Fruit fly (Drosophila melanogaster): Measurements from ENCODE around the gene CG7299.
A peak's percentile ranks its signal among the peaks of the same experiment; 100 is the strongest.

CG7299 gene

dm6 chr2L:10703281-10703680, 19.1 kb upstream of the CG7299 start, which contains the start of gene CG6415 (continued):
- TF ChIP-seq CG30020 (tag; optimal IDR thresholded peaks at IDR 0.05), result no peak
- peak; percentile 80 for TF ChIP-seq dysf (GFP tag; IDR thresholded peaks at IDR 0.05)
- 0 out of 2 replicates have a peak, but pooled peaks have one; percentile 45 for TF ChIP-seq ap (GFP tag; IDR thresholded peaks at IDR 0.05)
- peak; percentile 32 for TF ChIP-seq Spps (tag; optimal IDR thresholded peaks at IDR 0.05)
- TF ChIP-seq dmrt11E (tag; optimal IDR thresholded peaks at IDR 0.05), result peak; percentile 80
- TF ChIP-seq Jarid2 (GFP tag; optimal IDR thresholded peaks at IDR 0.05), result peak; percentile 23
- TF ChIP-seq Sin3A (optimal IDR thresholded peaks at IDR 0.05), result no peak
- peak; percentile 36 for TF ChIP-seq tup (GFP tag; optimal IDR thresholded peaks at IDR 0.05)
- TF ChIP-seq BEAF-32 (GFP tag; optimal IDR thresholded peaks at IDR 0.05), result no peak
- TF ChIP-seq Ptx1 (GFP tag; IDR thresholded peaks at IDR 0.05), result peak; percentile 71
- TF ChIP-seq CG17829 (tag; optimal IDR thresholded peaks at IDR 0.05), result peak; percentile 80
- TF ChIP-seq Dek (tag; optimal IDR thresholded peaks at IDR 0.05), result peak; percentile 58
- TF ChIP-seq CG13123 (GFP tag; optimal IDR thresholded peaks at IDR 0.05), result peak; percentile 8
- TF ChIP-seq CG3281 (GFP tag; optimal IDR thresholded peaks at IDR 0.05), result peak; percentile 76
- peak; percentile 50 for TF ChIP-seq CG13296 (GFP tag; optimal IDR thresholded peaks at IDR 0.05)
- TF ChIP-seq hth (optimal IDR thresholded peaks at IDR 0.05), result no peak
- TF ChIP-seq CG10321 (GFP tag; IDR thresholded peaks at IDR 0.05), result 0 out of 2 replicates have a peak, but pooled peaks have one; percentile 17
- TF ChIP-seq rib (GFP tag; IDR thresholded peaks at IDR 0.05), result no peak
- TF ChIP-seq CG31441 (GFP tag; IDR thresholded peaks at IDR 0.05), result peak; percentile 76
- TF ChIP-seq CrebB (tag; optimal IDR thresholded peaks at IDR 0.05), result peak; percentile 42
- TF ChIP-seq CG4360 (GFP tag; IDR thresholded peaks at IDR 0.05), result 0 out of 2 replicates have a peak, but pooled peaks have one; percentile 36
- 0 out of 2 replicates have a peak, but pooled peaks have one; percentile 50 for TF ChIP-seq sens-2 (GFP tag; IDR thresholded peaks at IDR 0.05)
- peak; percentile 43 for TF ChIP-seq CG13894 (tag; optimal IDR thresholded peaks at IDR 0.05)
- peak; percentile 39; the same call in 1 of the 2 replicates for TF ChIP-seq NFAT (GFP tag; IDR thresholded peaks at IDR 0.05)
- TF ChIP-seq cad (GFP tag; optimal IDR thresholded peaks at IDR 0.05), result no peak
- peak; percentile 86 for TF ChIP-seq slbo (GFP tag; IDR thresholded peaks at IDR 0.05)
- TF ChIP-seq Trl (optimal IDR thresholded peaks at IDR 0.05), result no peak
- peak; percentile 47 for TF ChIP-seq Trl (GFP tag; optimal IDR thresholded peaks at IDR 0.05)
- TF ChIP-seq CG11085 (GFP tag; IDR thresholded peaks at IDR 0.05), result peak; percentile 72
- peak; percentile 63 for TF ChIP-seq cwo (GFP tag; optimal IDR thresholded peaks at IDR 0.05)
- no peak for TF ChIP-seq CG3838 (GFP tag; optimal IDR thresholded peaks at IDR 0.05)
- no peak for TF ChIP-seq amos (GFP tag; IDR thresholded peaks at IDR 0.05; ENCODE audit: partially characterized antibody)
- peak; percentile 11 for TF ChIP-seq sima (GFP tag; optimal IDR thresholded peaks at IDR 0.05)
- TF ChIP-seq jigr1 (GFP tag; IDR thresholded peaks at IDR 0.05), result no peak
- TF ChIP-seq CG7963 (GFP tag; IDR thresholded peaks at IDR 0.05; ENCODE audit: partially characterized antibody), result no peak
- TF ChIP-seq ato (GFP tag; IDR thresholded peaks at IDR 0.05; ENCODE audit: partially characterized antibody), result no peak
- peak; percentile 70 for TF ChIP-seq CG11247 (GFP tag; IDR thresholded peaks at IDR 0.05)
- TF ChIP-seq odd (GFP tag; optimal IDR thresholded peaks at IDR 0.05), result peak; percentile 30
- TF ChIP-seq CG12236 (GFP tag; optimal IDR thresholded peaks at IDR 0.05), result peak; percentile 32
- peak; percentile 31 for TF ChIP-seq CG6654 (GFP tag; optimal IDR thresholded peaks at IDR 0.05)
- TF ChIP-seq Sox100B (GFP tag; optimal IDR thresholded peaks at IDR 0.05), result peak; percentile 68
- TF ChIP-seq CG16813 (GFP tag; IDR thresholded peaks at IDR 0.05; ENCODE audit: partially characterized antibody), result no peak
- TF ChIP-seq CG4730 (GFP tag; IDR thresholded peaks at IDR 0.05), result peak; percentile 54
- TF ChIP-seq CG16815 (GFP tag; optimal IDR thresholded peaks at IDR 0.05), result peak; percentile 31
- 0 out of 2 replicates have a peak, but pooled peaks have one; percentile 21 for TF ChIP-seq peb (GFP tag; IDR thresholded peaks at IDR 0.05)
- no peak for TF ChIP-seq CTCF (GFP tag; optimal IDR thresholded peaks at IDR 0.05)
- TF ChIP-seq CG15011 (GFP tag; optimal IDR thresholded peaks at IDR 0.05), result peak; percentile 46
- peak; percentile 44 for TF ChIP-seq CG15514 (GFP tag; optimal IDR thresholded peaks at IDR 0.05)
- no peak for TF ChIP-seq hkb (optimal IDR thresholded peaks at IDR 0.05)
- peak; percentile 65 for TF ChIP-seq hkb (GFP tag; IDR thresholded peaks at IDR 0.05)
- peak; percentile 61 for TF ChIP-seq CG17568 (GFP tag; optimal IDR thresholded peaks at IDR 0.05)
- peak; percentile 1 for TF ChIP-seq Lhr (GFP tag; optimal IDR thresholded peaks at IDR 0.05)

Measured in whole organism, embryonic.